Worm (Caenorhabditis elegans): ENCODE data around the gene chil-9.
A peak's percentile ranks its signal among the peaks of the same experiment; 100 is the strongest.

The chil-9 gene

DNA sequence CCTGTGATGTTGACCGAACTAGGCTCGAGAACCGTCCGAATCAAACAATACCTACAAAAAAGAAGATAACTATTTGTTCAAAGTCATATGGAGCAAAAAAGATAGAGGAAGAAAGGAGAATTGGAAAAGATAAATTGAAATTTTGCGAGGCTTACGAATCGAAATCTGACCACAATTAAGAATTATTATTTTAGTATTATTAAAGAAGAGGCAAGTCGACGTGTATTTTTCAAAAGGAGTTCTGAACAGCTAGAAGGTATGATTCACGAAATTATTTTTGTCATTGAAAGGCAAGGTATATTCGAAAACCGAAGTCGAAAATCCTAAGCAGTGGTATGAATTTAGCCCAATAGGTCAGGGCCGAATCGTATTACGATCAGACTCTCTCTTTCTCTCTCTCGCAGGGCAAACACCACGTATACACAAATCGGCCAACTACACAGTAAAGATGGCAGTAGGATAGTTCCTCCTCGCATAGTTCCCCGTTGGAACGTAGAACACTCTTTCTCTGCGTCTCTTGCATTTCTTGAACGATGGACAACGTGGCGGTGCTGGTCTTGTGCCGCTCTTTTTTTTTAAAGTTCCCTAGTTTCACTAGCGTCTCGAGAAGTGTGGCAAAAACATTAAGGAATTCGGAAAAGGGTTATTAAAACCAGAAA lies 46.0 kb upstream of the chil-9 start, which contains the start of gene vgln-1:
TSS of gene vgln-1 (minus strand) at position 51 of the 659 bp plus-strand sequence.
- TF ChIP-seq lsy-2 (tag; optimal IDR thresholded peaks at IDR 0.05), result peak in 1 of 2 experiments; percentile 46
- peak; percentile 31 for TF ChIP-seq mes-2 (tag; optimal IDR thresholded peaks at IDR 0.05; ENCODE audit: poor library complexity, severe bottlenecking)
- peak; percentile 14 for TF ChIP-seq nhr-28 (tag; optimal IDR thresholded peaks at IDR 0.05)
- TF ChIP-seq nhr-25 (tag; optimal IDR thresholded peaks at IDR 0.05; ENCODE audit: borderline replicate concordance, insufficient read depth), result peak; percentile 55
- peak; percentile 50 for TF ChIP-seq hlh-30 (tag; optimal IDR thresholded peaks at IDR 0.05; ENCODE audit: insufficient read depth)
- peak in 1 of 2 experiments; percentile 35 for TF ChIP-seq mdl-1 (tag; optimal IDR thresholded peaks at IDR 0.05)
- TF ChIP-seq ztf-7 (tag; optimal IDR thresholded peaks at IDR 0.05), result no peak
- TF ChIP-seq R02D3.7 (tag; optimal IDR thresholded peaks at IDR 0.05), result no peak
- peak; percentile 61 for TF ChIP-seq mxl-3 (GFP tag; optimal IDR thresholded peaks at IDR 0.05)
- TF ChIP-seq egl-43 (GFP tag; IDR thresholded peaks at IDR 0.05), result 0 out of 2 replicates have a peak, but pooled peaks have one; percentile 10
- peak; percentile 58 for TF ChIP-seq aha-1 (tag)
- TF ChIP-seq unc-62 (GFP tag; optimal IDR thresholded peaks at IDR 0.05 in 1 of 2), result peak in 1 of 2 experiments; percentile 60
- TF ChIP-seq unc-62 (tag; optimal IDR thresholded peaks at IDR 0.05), result no peak
- TF ChIP-seq spr-1 (tag; optimal IDR thresholded peaks at IDR 0.05), result no peak
- no peak for TF ChIP-seq saeg-2 (GFP tag; IDR thresholded peaks at IDR 0.05)
- TF ChIP-seq nhr-11 (tag; optimal IDR thresholded peaks at IDR 0.05), result peak; percentile 31
- peak; percentile 16 for TF ChIP-seq dpl-1 (GFP tag; optimal IDR thresholded peaks at IDR 0.05)
- no peak for TF ChIP-seq tag-97 (GFP tag; IDR thresholded peaks at IDR 0.05)
- TF ChIP-seq ZK337.2 (GFP tag; IDR thresholded peaks at IDR 0.05), result 0 out of 2 replicates have a peak, but pooled peaks have one; percentile 13
- TF ChIP-seq Y105C5A.15 (GFP tag; IDR thresholded peaks at IDR 0.05), result 0 out of 2 replicates have a peak, but pooled peaks have one; percentile 37

DNA sequence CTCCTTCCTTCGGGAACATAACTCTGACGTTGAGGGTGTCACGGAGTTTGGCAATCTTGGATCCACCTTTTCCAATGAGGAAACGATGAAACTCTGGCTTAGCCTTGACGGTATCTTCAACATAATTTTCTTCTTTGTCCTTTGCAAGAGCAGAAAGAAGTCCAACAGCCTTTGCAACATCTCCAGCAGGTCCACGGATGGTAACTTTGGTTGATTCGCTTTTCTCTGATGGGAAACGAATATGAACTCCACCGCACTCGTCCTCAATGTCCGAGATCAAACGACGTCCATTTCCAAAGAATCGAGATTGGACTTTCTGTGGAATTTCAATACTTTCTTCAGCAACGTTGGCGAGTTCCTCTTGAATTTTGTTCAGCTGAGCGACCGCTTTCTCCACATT lies 43.4 kb upstream of the chil-9 start:
- no peak for TF ChIP-seq lin-13 (GFP tag; optimal IDR thresholded peaks at IDR 0.05)
- TF ChIP-seq nhr-25 (tag; optimal IDR thresholded peaks at IDR 0.05; ENCODE audit: borderline replicate concordance, insufficient read depth), result no peak
- TF ChIP-seq ceh-32 (tag; optimal IDR thresholded peaks at IDR 0.05; ENCODE audit: poor library complexity), result no peak
- TF ChIP-seq unc-62 (GFP tag; optimal IDR thresholded peaks at IDR 0.05 in 1 of 2), result peak in 1 of 2 experiments; percentile 93
- no peak for TF ChIP-seq unc-62 (tag; optimal IDR thresholded peaks at IDR 0.05)
- no peak for TF ChIP-seq T20F7.1 (GFP tag; optimal IDR thresholded peaks at IDR 0.05)

DNA sequence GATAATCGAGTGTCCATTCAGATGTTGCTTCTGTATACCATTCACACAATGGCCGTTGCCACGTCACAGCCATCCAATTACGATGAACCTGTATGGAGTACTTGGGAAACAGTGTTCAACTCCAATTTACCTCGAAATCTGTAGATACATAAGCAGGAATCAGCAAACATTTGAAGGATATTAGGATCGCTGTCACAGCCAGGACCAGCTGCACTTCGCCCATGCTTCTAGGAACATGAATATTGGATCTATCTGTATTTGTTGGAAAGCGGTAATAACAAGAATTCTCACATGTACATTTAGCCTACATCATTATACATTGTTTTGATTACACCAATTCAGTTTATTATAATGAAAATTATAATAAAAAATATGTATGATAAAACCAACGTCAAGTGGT lies 41.1 kb upstream of the chil-9 start, which contains the start of gene algn-8:
TSS of gene algn-8 (minus strand) at position 227 of the 400 bp plus-strand sequence.
- TF ChIP-seq vab-7 (GFP tag; IDR thresholded peaks at IDR 0.05) (no peak), fos-1 (tag; optimal IDR thresholded peaks at IDR 0.05) (no peak), nhr-76 (tag; optimal IDR thresholded peaks at IDR 0.05) (no peak), ztf-11 (tag; optimal IDR thresholded peaks at IDR 0.05) (no peak), lin-15B (tag; optimal IDR thresholded peaks at IDR 0.05) (no peak), aha-1 (tag) (no peak), F10B5.3 (tag; optimal IDR thresholded peaks at IDR 0.05) (peak; percentile 3), zip-2 (tag; optimal IDR thresholded peaks at IDR 0.05) (no peak), dpl-1 (GFP tag; optimal IDR thresholded peaks at IDR 0.05) (no peak), set-16 (GFP tag; IDR thresholded peaks at IDR 0.05) (no peak), gei-8 (GFP tag; optimal IDR thresholded peaks at IDR 0.05) (no peak), nhr-102 (tag; optimal IDR thresholded peaks at IDR 0.05) (peak; percentile 32), saeg-2 (GFP tag; IDR thresholded peaks at IDR 0.05) (no peak), lin-1 (GFP tag; IDR thresholded peaks at IDR 0.05) (no peak), mes-2 (tag; optimal IDR thresholded peaks at IDR 0.05; ENCODE audit: poor library complexity, severe bottlenecking) (peak; percentile 22), ceh-62 (tag; optimal IDR thresholded peaks at IDR 0.05) (no peak), mdl-1 (tag; optimal IDR thresholded peaks at IDR 0.05) (no peak), fkh-10 (GFP tag; optimal IDR thresholded peaks at IDR 0.05) (no peak), zag-1 (tag; optimal IDR thresholded peaks at IDR 0.05) (no peak), snpc-1.2 (GFP tag; IDR thresholded peaks at IDR 0.05) (no peak), nhr-25 (tag; optimal IDR thresholded peaks at IDR 0.05; ENCODE audit: borderline replicate concordance, insufficient read depth) (peak; percentile 26), nhr-10 (tag; optimal IDR thresholded peaks at IDR 0.05) (no peak), Y105C5A.15 (GFP tag; IDR thresholded peaks at IDR 0.05) (no peak), ctbp-1 (GFP tag; IDR thresholded peaks at IDR 0.05) (no peak), mdt-29 (GFP tag; IDR thresholded peaks at IDR 0.05) (no peak), T26A8.4 (GFP tag; IDR thresholded peaks at IDR 0.05) (0 out of 2 replicates have a peak, but pooled peaks have one; percentile 49), ceh-32 (tag; optimal IDR thresholded peaks at IDR 0.05; ENCODE audit: poor library complexity) (no peak), mxl-3 (GFP tag; optimal IDR thresholded peaks at IDR 0.05) (no peak), tra-1 (GFP tag; IDR thresholded peaks at IDR 0.05) (0 out of 2 replicates have a peak, but pooled peaks have one; percentile 16), zfp-3 (GFP tag; conservative IDR thresholded peaks at IDR 0.05) (0 out of 2 replicates have a peak, but pooled peaks have one; percentile 29), attf-4 (tag; optimal IDR thresholded peaks at IDR 0.05) (no peak)

All from whole organism, L4 larva.